Worm (Caenorhabditis elegans): ENCODE results near the gene cyh-1.
"Not testable (repeated sequence)": the region's sequence is repeated elsewhere in the genome, so short reads cannot be mapped to it uniquely, and the experiment has no call there.

Gene cyh-1

DNA sequence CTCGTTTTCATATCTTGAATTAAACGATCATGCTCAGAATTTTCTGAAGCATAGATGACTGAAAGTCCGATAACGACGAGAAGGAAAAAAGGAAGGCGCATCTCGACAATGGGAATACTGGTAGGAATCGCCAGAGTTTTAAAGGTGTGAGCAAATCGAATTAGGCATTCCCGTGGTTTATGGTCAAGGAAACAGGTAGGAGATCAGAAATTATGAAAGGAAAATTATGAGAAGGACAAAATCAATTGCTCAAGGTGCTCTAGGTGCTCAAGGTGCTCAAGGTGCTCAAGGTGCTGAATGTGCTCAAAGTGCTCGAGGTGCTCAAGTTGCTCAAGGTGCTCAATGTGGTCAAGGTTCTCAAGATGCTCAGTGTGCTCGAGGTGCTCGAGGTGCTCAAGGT, 40.2 kb upstream of the cyh-1 start, which contains the start of gene C16C8.10:
C16C8.10 (minus strand) TSS at position 101 of the 400 bp plus-strand sequence.
- peak in 1 of 2 experiments; percentile 23 for TF ChIP-seq unc-62 (GFP tag; optimal IDR thresholded peaks at IDR 0.05 in 1 of 2)
- not testable (repeated sequence) for TF ChIP-seq unc-62 (tag; optimal IDR thresholded peaks at IDR 0.05)

DNA sequence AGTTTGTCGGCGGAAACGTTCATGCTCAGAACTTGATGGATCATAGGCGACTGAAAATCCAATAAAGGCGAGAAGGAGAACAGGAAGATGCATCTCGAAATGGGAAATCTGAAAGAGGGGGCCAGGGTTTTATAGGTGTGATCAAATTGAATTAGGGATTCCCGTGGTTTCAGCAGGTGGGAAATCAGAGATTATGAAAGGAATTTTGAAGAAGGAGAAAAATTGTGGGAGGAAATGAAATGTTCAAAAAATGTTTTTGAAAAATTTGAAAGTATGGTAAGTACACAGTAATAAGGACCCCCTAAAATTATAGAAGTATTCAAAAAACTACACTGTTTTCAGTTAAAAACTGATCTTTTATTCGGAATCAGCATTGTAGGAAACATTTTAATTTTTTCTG, 34.3 kb upstream of the cyh-1 start, which contains the start of gene Y49F6B.20:
Y49F6B.20 (minus strand) TSS at position 101 of the 400 bp plus-strand sequence.
- TF ChIP-seq lin-39 (tag; optimal IDR thresholded peaks at IDR 0.05) (no peak), set-16 (GFP tag; IDR thresholded peaks at IDR 0.05) (no peak), tag-97 (GFP tag; IDR thresholded peaks at IDR 0.05) (no peak), gei-8 (GFP tag; optimal IDR thresholded peaks at IDR 0.05) (no peak), daf-8 (GFP tag; IDR thresholded peaks at IDR 0.05) (no peak), hif-1 (tag; optimal IDR thresholded peaks at IDR 0.05) (no peak), nhr-42 (GFP tag; IDR thresholded peaks at IDR 0.05) (no peak), sdz-12 (GFP tag; optimal IDR thresholded peaks at IDR 0.05) (no peak), F49E8.2 (tag; optimal IDR thresholded peaks at IDR 0.05; ENCODE audit: borderline replicate concordance) (no peak), Y48G9A.11 (GFP tag; IDR thresholded peaks at IDR 0.05) (no peak), nhr-25 (tag; optimal IDR thresholded peaks at IDR 0.05; ENCODE audit: borderline replicate concordance, insufficient read depth) (no peak), pha-4 (GFP tag; IDR thresholded peaks at IDR 0.05) (no peak), pha-4 (tag; optimal IDR thresholded peaks at IDR 0.05) (no peak), hlh-11 (tag; optimal IDR thresholded peaks at IDR 0.05) (no peak), ceh-44 (GFP tag; IDR thresholded peaks at IDR 0.05) (no peak), pqm-1 (tag; optimal IDR thresholded peaks at IDR 0.05) (no peak), lin-15B (tag; optimal IDR thresholded peaks at IDR 0.05) (no peak), ztf-11 (tag; optimal IDR thresholded peaks at IDR 0.05) (no peak), madf-5 (GFP tag; IDR thresholded peaks at IDR 0.05) (no peak), zip-2 (tag; optimal IDR thresholded peaks at IDR 0.05) (no peak)

DNA sequence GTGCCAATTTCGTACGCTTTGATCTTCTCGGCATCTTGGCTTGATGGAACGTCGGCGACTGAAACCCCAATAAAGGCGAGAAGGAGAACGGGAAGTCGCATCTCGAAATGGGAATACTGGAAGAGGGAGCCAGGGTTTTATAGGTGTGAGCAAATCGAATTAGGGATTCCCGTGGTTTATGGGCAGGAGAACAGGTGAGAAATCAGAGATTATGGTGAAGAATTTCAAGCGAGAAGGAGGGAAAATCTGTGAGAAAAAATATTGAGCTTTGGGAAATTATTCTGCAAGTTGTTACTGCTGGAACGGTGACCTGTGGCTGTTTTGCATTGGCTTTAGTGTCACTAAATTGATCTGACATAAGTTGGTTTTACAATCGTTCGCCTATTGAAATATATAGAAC, 33.2 kb upstream of the cyh-1 start, which contains the start of gene Y49F6B.13:
Y49F6B.13 (minus strand) TSS at position 101 of the 400 bp plus-strand sequence.
- TF ChIP-seq aha-1 (tag) = peak; percentile 17
- no peak for TF ChIP-seq zfp-3 (GFP tag; conservative IDR thresholded peaks at IDR 0.05)

DNA sequence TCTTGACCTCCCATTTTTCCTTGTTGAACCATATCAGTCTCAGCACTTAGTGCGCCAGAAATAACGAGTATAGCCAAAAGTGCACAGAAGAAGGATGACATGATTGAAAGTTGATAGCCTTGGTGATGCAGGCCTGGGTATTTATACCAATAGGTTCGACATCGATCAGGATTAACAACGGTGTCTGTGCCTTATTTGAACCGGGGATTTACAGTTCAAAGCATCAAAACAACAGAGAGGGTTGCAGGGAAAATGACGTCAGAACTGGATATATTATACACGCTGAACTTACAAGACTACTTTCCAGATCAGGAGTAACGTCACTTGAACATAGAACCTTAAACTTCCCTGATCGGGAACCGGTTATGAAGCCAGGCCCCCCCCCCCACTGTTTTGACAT, 32.5 kb upstream of the cyh-1 start, which contains the start of gene Y49F6B.12:
Y49F6B.12 (minus strand) TSS at position 101 of the 400 bp plus-strand sequence.
- TF ChIP-seq aha-1 (tag) (peak; percentile 45), hif-1 (tag; optimal IDR thresholded peaks at IDR 0.05) (no peak), Y105C5A.15 (GFP tag; IDR thresholded peaks at IDR 0.05) (no peak)

DNA sequence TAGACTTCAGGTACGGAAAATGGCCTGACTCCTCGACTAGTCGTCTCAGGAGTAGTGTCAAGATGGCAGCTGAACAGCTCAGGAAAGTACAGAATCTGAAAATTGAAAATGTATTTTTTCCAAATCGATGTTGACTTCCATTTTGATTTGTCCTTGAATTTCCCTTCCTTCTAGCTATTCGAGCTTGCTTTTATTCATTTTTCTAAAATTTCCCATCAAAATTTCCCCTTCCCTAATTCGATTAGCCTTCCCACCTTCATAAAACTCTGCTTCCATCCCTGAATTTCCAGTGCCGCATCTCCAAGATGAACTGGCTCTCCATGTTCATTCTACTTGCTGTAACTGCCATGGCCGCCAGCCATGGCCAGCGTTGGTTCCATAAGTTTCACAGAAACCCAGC, 32.0 kb upstream of the cyh-1 start, which contains the start of gene Y49F6B.6:
Y49F6B.6 (plus strand) TSS at position 301 of the 400 bp plus-strand sequence.
- TF ChIP-seq aha-1 (tag) (no peak), mdl-1 (tag; optimal IDR thresholded peaks at IDR 0.05) (no peak), ama-1 (optimal IDR thresholded peaks at IDR 0.05) (no peak), nhr-48 (tag; optimal IDR thresholded peaks at IDR 0.05) (no peak), daf-16 (GFP tag; optimal IDR thresholded peaks at IDR 0.05) (no peak), daf-16 (tag; optimal IDR thresholded peaks at IDR 0.05) (no peak)

DNA sequence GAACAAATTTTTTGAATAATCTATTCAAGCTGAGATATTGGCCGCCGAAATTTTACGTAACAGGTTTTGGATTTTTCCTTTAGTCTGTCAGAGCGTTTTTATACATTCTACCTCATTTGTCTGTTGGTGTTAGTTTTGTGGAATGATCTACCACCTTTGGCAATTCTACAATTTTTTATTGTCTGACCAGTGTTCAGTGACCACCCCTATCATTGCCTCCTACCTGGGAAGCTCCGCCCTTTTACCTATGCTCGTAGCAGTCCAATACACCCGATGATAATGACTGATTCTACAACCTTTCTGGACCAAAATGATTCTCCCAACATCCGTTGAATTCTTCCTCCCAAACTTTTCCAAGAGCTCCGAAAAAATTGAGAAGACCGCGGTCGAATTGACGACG, 31.1 kb upstream of the cyh-1 start, which contains the start of gene sdz-32:
sdz-32 (plus strand) TSS at position 301 of the 400 bp plus-strand sequence.
- TF ChIP-seq duxl-1 (tag; optimal IDR thresholded peaks at IDR 0.05; ENCODE audit: poor library complexity) (no peak), F44E2.7 (GFP tag; IDR thresholded peaks at IDR 0.05) (no peak), mep-1 (tag; optimal IDR thresholded peaks at IDR 0.05) (no peak), hlh-11 (tag; optimal IDR thresholded peaks at IDR 0.05) (no peak), lsy-2 (tag; optimal IDR thresholded peaks at IDR 0.05) (no peak), snpc-4 (tag; optimal IDR thresholded peaks at IDR 0.05) (no peak), dmd-6 (GFP tag; IDR thresholded peaks at IDR 0.05) (no peak), daf-16 (GFP tag; optimal IDR thresholded peaks at IDR 0.05) (no peak), daf-16 (tag; optimal IDR thresholded peaks at IDR 0.05) (no peak), mxl-2 (GFP tag; conservative IDR thresholded peaks at IDR 0.05) (no peak), F26F4.8 (GFP tag; conservative IDR thresholded peaks at IDR 0.05) (no peak), fkh-10 (GFP tag; optimal IDR thresholded peaks at IDR 0.05) (no peak), ceh-20 (GFP tag; IDR thresholded peaks at IDR 0.05) (no peak), nhr-76 (tag; optimal IDR thresholded peaks at IDR 0.05) (no peak)
